Fruit fly (Drosophila melanogaster): ENCODE measurements around the gene Diap1.
A peak's percentile ranks its signal among the peaks of the same experiment; 100 is the strongest.

DNA sequence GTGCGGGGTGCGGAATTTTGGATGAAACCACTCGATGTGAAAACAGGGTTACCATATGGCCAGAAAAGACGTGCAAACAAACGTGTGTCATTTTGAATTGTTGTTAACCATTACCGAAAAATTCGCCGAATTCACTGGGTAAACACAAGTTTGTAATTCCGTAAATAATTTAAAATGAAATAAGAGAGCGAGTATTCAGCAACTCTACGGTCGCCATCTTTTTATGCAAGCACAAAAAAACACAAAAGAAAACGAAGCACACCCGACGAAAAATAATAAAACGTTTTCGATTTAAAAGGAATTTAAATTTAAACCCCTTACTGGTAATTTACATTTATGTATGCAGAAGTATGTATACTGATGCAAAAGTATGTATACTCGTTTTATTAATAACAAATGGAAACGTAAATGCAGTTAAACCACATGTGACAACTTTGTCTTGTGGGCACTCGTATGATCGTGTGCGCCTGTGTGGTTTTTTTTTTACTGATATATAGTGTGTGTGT lies 5.0 kb downstream of the Diap1 start:
- TF ChIP-seq CG8159 (tag; optimal IDR thresholded peaks at IDR 0.05) (peak; percentile 94), EcR (GFP tag; optimal IDR thresholded peaks at IDR 0.05) (peak; percentile 19), CG13204 (GFP tag; optimal IDR thresholded peaks at IDR 0.05) (peak; percentile 64), CG4496 (GFP tag; IDR thresholded peaks at IDR 0.05) (peak; percentile 97), D1 (tag; optimal IDR thresholded peaks at IDR 0.05) (peak; percentile 81), gl (tag; optimal IDR thresholded peaks at IDR 0.05) (peak; percentile 92), CG14655 (GFP tag; optimal IDR thresholded peaks at IDR 0.05) (peak; percentile 91), CG10348 (GFP tag; IDR thresholded peaks at IDR 0.05) (peak; percentile 60), CG15710 (tag; optimal IDR thresholded peaks at IDR 0.05) (peak; percentile 95), CG34367 (tag; optimal IDR thresholded peaks at IDR 0.05) (peak; percentile 95), Ets98B (GFP tag; IDR thresholded peaks at IDR 0.05) (peak; percentile 96), CG32121 (GFP tag; IDR thresholded peaks at IDR 0.05) (peak; percentile 96), Pif1A (GFP tag; optimal IDR thresholded peaks at IDR 0.05) (peak; percentile 97), rn (GFP tag; IDR thresholded peaks at IDR 0.05) (peak; percentile 84)
